Worm (Caenorhabditis elegans) whole organism, early embryonic: ENCODE data around the gene lin-26.

Experiments used
- B0310.2 ChIP-seq: sonication (generic microtip); optimal IDR thresholded peaks from 2 replicates; lab custom pipeline; 2016; ENCODE audit warnings: mild to moderate bottlenecking, missing genetic modification characterization, missing compliant biosample characterization
- F13C5.2 ChIP-seq: sonication (generic microtip); optimal IDR thresholded peaks from 2 replicates; lab custom pipeline; 2017; ENCODE audit warnings: mild to moderate bottlenecking, missing genetic modification characterization, inconsistent platforms, missing compliant biosample characterization
- ama-1 ChIP-seq: fragments of 150-350 bp; optimal IDR thresholded peaks from 2 replicates; lab custom pipeline; 2014
- ceh-13 ChIP-seq: fragments of 200-800 bp; sonication (Bioruptor generic); optimal IDR thresholded peaks from 2 replicates; lab custom pipeline; 2018; ENCODE audit warnings: mild to moderate bottlenecking, missing genetic modification characterization, missing compliant biosample characterization
- ceh-36 ChIP-seq: sonication (generic microtip); optimal IDR thresholded peaks from 2 replicates; lab custom pipeline; 2016; ENCODE audit warnings: missing genetic modification characterization, inconsistent platforms, missing compliant biosample characterization
- pes-1 ChIP-seq: fragments of 200-800 bp; sonication (Bioruptor generic); IDR thresholded peaks from 2 replicates; pipeline ENCODE4 v1.3.6; 2022; ENCODE audit warnings: missing genetic modification reagents, missing genetic modification characterization, missing compliant biosample characterization
- tbx-37 ChIP-seq: fragments of 200-800 bp; sonication (Bioruptor generic); conservative IDR thresholded peaks from 2 replicates; pipeline ENCODE4 v1.3.6; 2022; ENCODE audit warnings: missing genetic modification reagents, missing genetic modification characterization, missing compliant biosample characterization
- tra-4 ChIP-seq: sonication (generic microtip); optimal IDR thresholded peaks from 2 replicates; lab custom pipeline; 2017; ENCODE audit warnings: missing genetic modification characterization, missing compliant biosample characterization

- TF ChIP-seq ama-1 (no peak), B0310.2 (no peak), tra-4 (tag; lab: Kevin White, UChicago) (no peak), pes-1 (no peak), tbx-37 (no peak), ceh-36 (tag; lab: Kevin White, UChicago) (no peak), F13C5.2 (tag; lab: Kevin White, UChicago) (no peak), ceh-13 (GFP tag; lab: Kevin White, UChicago) (no peak)
These were observed 15.7 kb upstream of the lin-26 start for ce11 chrII:7666338-7666737.
